Fruit fly (Drosophila melanogaster) whole organism, embryonic: ENCODE measurements around the gene vari.

Experiments
- Ada2b ChIP-seq: fragments of 200-800 bp; sonication (Bioruptor generic); IDR thresholded peaks from 2 replicates; pipeline ENCODE4 v1.3.6; 2022; ENCODE audit warnings: missing biosample characterization, missing genetic modification characterization
- CG10147 ChIP-seq: fragments of 200-800 bp; sonication (Bioruptor generic); optimal IDR thresholded peaks from 2 replicates; lab custom pipeline; 2019; ENCODE audit warnings: missing biosample characterization, mild to moderate bottlenecking, missing genetic modification characterization, moderate library complexity
- CG12391 ChIP-seq: fragments of 200-800 bp; sonication (Bioruptor generic); optimal IDR thresholded peaks from 3 replicates; lab custom pipeline; 2018; ENCODE audit warnings: missing biosample characterization, mild to moderate bottlenecking, missing genetic modification characterization, moderate library complexity
- CG14050 ChIP-seq: fragments of 200-800 bp; sonication (Bioruptor generic); IDR thresholded peaks from 3 replicates; pipeline ENCODE4 v1.3.6; 2022; ENCODE audit warnings: missing biosample characterization, missing genetic modification characterization
- CG15269 ChIP-seq: fragments of 200-800 bp; sonication (Bioruptor generic); optimal IDR thresholded peaks from 2 replicates; lab custom pipeline; 2018; ENCODE audit warnings: missing biosample characterization, mild to moderate bottlenecking, missing genetic modification characterization, moderate library complexity
- CG15514 ChIP-seq: fragments of 200-800 bp; sonication (Bioruptor generic); optimal IDR thresholded peaks from 3 replicates; lab custom pipeline; 2017; ENCODE audit warnings: missing biosample characterization, missing genetic modification characterization, mild to moderate bottlenecking, moderate library complexity, missing genetic modification reagents
- CG15696 ChIP-seq: fragments of 200-800 bp; sonication (Bioruptor generic); optimal IDR thresholded peaks from 2 replicates; lab custom pipeline; 2019; ENCODE audit warnings: missing biosample characterization, mild to moderate bottlenecking, missing genetic modification characterization, moderate library complexity
- CG1603 ChIP-seq: fragments of 200-800 bp; sonication (Bioruptor generic); optimal IDR thresholded peaks from 2 replicates; lab custom pipeline; 2019; ENCODE audit warnings: missing biosample characterization, mild to moderate bottlenecking, missing genetic modification characterization, moderate library complexity
- CG17328 ChIP-seq: fragments of 200-800 bp; sonication (Bioruptor generic); IDR thresholded peaks from 2 replicates; pipeline ENCODE4 v1.3.6; 2022; ENCODE audit warnings: missing biosample characterization, missing genetic modification characterization
- CG17359 ChIP-seq: fragments of 200-800 bp; sonication (Bioruptor generic); optimal IDR thresholded peaks from 3 replicates; lab custom pipeline; 2018; ENCODE audit warnings: missing biosample characterization, mild to moderate bottlenecking, missing genetic modification characterization, moderate library complexity
- CG17829 ChIP-seq: fragments of 200-800 bp; optimal IDR thresholded peaks from 2 replicates; lab custom pipeline; 2019; ENCODE audit warnings: missing biosample characterization, mild to moderate bottlenecking, missing genetic modification characterization, moderate library complexity
- CG2712 ChIP-seq: fragments of 200-800 bp; optimal IDR thresholded peaks from 3 replicates; lab custom pipeline; 2019; ENCODE audit warnings: missing biosample characterization, mild to moderate bottlenecking, missing genetic modification characterization, moderate library complexity
- CG3281 ChIP-seq: fragments of 200-800 bp; sonication (Bioruptor generic); optimal IDR thresholded peaks from 3 replicates; lab custom pipeline; 2017; ENCODE audit warnings: missing biosample characterization, mild to moderate bottlenecking, missing genetic modification characterization
- CG6254 ChIP-seq: fragments of 200-800 bp; sonication (Bioruptor generic); optimal IDR thresholded peaks from 3 replicates; lab custom pipeline; 2017; ENCODE audit warnings: mild to moderate bottlenecking, missing biosample characterization, missing genetic modification reagents, missing genetic modification characterization
- CG8089 ChIP-seq: fragments of 200-800 bp; sonication (Bioruptor generic); optimal IDR thresholded peaks from 3 replicates; lab custom pipeline; 2016; ENCODE audit warnings: missing biosample characterization, missing genetic modification characterization
- CG9817 ChIP-seq: fragments of 200-800 bp; sonication (Bioruptor generic); optimal IDR thresholded peaks from 2 replicates; lab custom pipeline; 2018; ENCODE audit warnings: missing biosample characterization, mild to moderate bottlenecking, missing genetic modification characterization, moderate library complexity
- CG9932 ChIP-seq: fragments of 200-800 bp; sonication (Bioruptor generic); IDR thresholded peaks from 2 replicates; pipeline ENCODE4 v1.3.6; 2022; ENCODE audit warnings: missing biosample characterization, missing genetic modification characterization
- Chrac-16 ChIP-seq: fragments of 200-800 bp; sonication (Bioruptor generic); optimal IDR thresholded peaks from 3 replicates; lab custom pipeline; 2016; ENCODE audit warnings: missing biosample characterization, missing genetic modification characterization
- Dbx ChIP-seq: fragments of 200-800 bp; sonication (Bioruptor generic); IDR thresholded peaks from 3 replicates; pipeline ENCODE4 v1.3.6; 2022; ENCODE audit warnings: missing biosample characterization, missing genetic modification characterization
- Dek ChIP-seq: fragments of 200-800 bp; sonication (Bioruptor generic); optimal IDR thresholded peaks from 3 replicates; lab custom pipeline; 2019; ENCODE audit warnings: missing biosample characterization, mild to moderate bottlenecking, missing genetic modification characterization, moderate library complexity
- Dfd ChIP-seq, 2 experiments: fragments of >200 bp; optimal IDR thresholded peaks; 2 replicates each; lab custom pipeline; 2017; ENCODE audit warnings: missing biosample characterization in 2 of 2, missing genetic modification characterization in 2 of 2
- Drgx ChIP-seq: fragments of 200-800 bp; sonication (Bioruptor generic); IDR thresholded peaks from 2 replicates; pipeline ENCODE4 v1.3.6; 2022; ENCODE audit warnings: missing biosample characterization, missing genetic modification characterization
- HLH3B ChIP-seq: fragments of 200-800 bp; sonication (Bioruptor generic); IDR thresholded peaks from 2 replicates; pipeline ENCODE4 v1.3.6; 2022; ENCODE audit warnings: missing biosample characterization, missing genetic modification characterization
- Hmr ChIP-seq: fragments of 200-800 bp; sonication (Bioruptor generic); optimal IDR thresholded peaks from 3 replicates; lab custom pipeline; 2017; ENCODE audit warnings: mild to moderate bottlenecking, missing biosample characterization, missing genetic modification reagents, missing genetic modification characterization
- Hr51 ChIP-seq, 2 experiments: fragments of 200-800 bp; sonication (Bioruptor generic); optimal IDR thresholded peaks; 2 replicates in 1 of 2; 3 replicates in 1 of 2; lab custom pipeline; 2016 to 2018; ENCODE audit warnings: missing biosample characterization in 2 of 2, missing genetic modification characterization in 2 of 2, mild to moderate bottlenecking in 1 of 2, moderate library complexity in 1 of 2
- Max ChIP-seq: fragments of 200-800 bp; sonication (Bioruptor generic); optimal IDR thresholded peaks from 2 replicates; lab custom pipeline; 2016; ENCODE audit warnings: missing biosample characterization, mild to moderate bottlenecking, missing genetic modification characterization
- NFAT ChIP-seq: fragments of 200-800 bp; sonication (Bioruptor generic); IDR thresholded peaks from 2 replicates; pipeline ENCODE4 v1.3.6; 2022; ENCODE audit warnings: missing biosample characterization, missing genetic modification characterization
- amos ChIP-seq: fragments of 200-800 bp; sonication (Bioruptor generic); IDR thresholded peaks from 2 replicates; pipeline ENCODE4 v1.3.6; 2022; ENCODE audit warnings: missing biosample characterization, missing genetic modification characterization; ENCODE audit not compliant: partially characterized antibody
- cato ChIP-seq: fragments of 200-800 bp; sonication (Bioruptor generic); optimal IDR thresholded peaks from 2 replicates; lab custom pipeline; 2016; ENCODE audit warnings: missing biosample characterization, missing genetic modification characterization, borderline replicate concordance
- chif ChIP-seq, 2 experiments: fragments of 200-800 bp; sonication (Bioruptor generic); optimal IDR thresholded peaks; 3 replicates each; lab custom pipeline; 2016; ENCODE audit warnings: missing biosample characterization in 2 of 2, missing genetic modification characterization in 2 of 2
- fd102C ChIP-seq: fragments of 200-800 bp; sonication (Bioruptor generic); optimal IDR thresholded peaks from 2 replicates; lab custom pipeline; 2018; ENCODE audit warnings: missing biosample characterization, mild to moderate bottlenecking, missing genetic modification characterization, moderate library complexity
- ftz-f1 ChIP-seq: fragments of 200-800 bp; sonication (Bioruptor generic); optimal IDR thresholded peaks from 2 replicates; lab custom pipeline; 2016; ENCODE audit warnings: missing biosample characterization, missing genetic modification characterization
- gsb-n ChIP-seq: fragments of 200-800 bp; sonication (Bioruptor generic); optimal IDR thresholded peaks from 3 replicates; lab custom pipeline; 2018; ENCODE audit warnings: missing biosample characterization, mild to moderate bottlenecking, missing genetic modification characterization
- her ChIP-seq: fragments of 200-800 bp; sonication (Bioruptor generic); optimal IDR thresholded peaks from 2 replicates; lab custom pipeline; 2016; ENCODE audit warnings: missing biosample characterization, missing genetic modification characterization
- lab ChIP-seq: fragments of 200-800 bp; sonication (Bioruptor generic); optimal IDR thresholded peaks from 3 replicates; lab custom pipeline; 2017; ENCODE audit warnings: missing biosample characterization, missing genetic modification characterization, mild to moderate bottlenecking, moderate library complexity, missing genetic modification reagents
- lilli ChIP-seq: fragments of 200-800 bp; sonication (Bioruptor generic); optimal IDR thresholded peaks from 3 replicates; lab custom pipeline; 2016; ENCODE audit warnings: missing biosample characterization, missing genetic modification characterization
- nerfin-2 ChIP-seq: fragments of 200-800 bp; sonication (Bioruptor generic); IDR thresholded peaks from 2 replicates; pipeline ENCODE4 v1.3.6; 2022; ENCODE audit warnings: missing biosample characterization, missing genetic modification characterization; ENCODE audit not compliant: partially characterized antibody
- nmo ChIP-seq: fragments of 200-800 bp; sonication (Bioruptor generic); optimal IDR thresholded peaks from 2 replicates; lab custom pipeline; 2018; ENCODE audit warnings: missing biosample characterization, mild to moderate bottlenecking, missing genetic modification characterization, moderate library complexity
- odd ChIP-seq: fragments of 200-800 bp; sonication (Bioruptor generic); optimal IDR thresholded peaks from 2 replicates; lab custom pipeline; 2017; ENCODE audit warnings: missing biosample characterization, mild to moderate bottlenecking, missing genetic modification characterization
- onecut ChIP-seq: fragments of 200-800 bp; sonication (Bioruptor generic); IDR thresholded peaks from 2 replicates; pipeline ENCODE4 v1.3.6; 2022; ENCODE audit warnings: missing biosample characterization, missing genetic modification characterization
- otp ChIP-seq: fragments of 200-800 bp; sonication (Bioruptor generic); IDR thresholded peaks from 3 replicates; pipeline ENCODE4, ENCODE4 v1.3.6; 2022; ENCODE audit warnings: missing biosample characterization, missing genetic modification characterization
- pan ChIP-seq, 4 experiments: fragments of >200 bp in 3 of 4; fragments of 200-800 bp in 1 of 4; sonication (Bioruptor generic) in 1 of 4; optimal IDR thresholded peaks in 3 of 4; IDR thresholded peaks in 1 of 4; 2 replicates each; pipeline versions ENCODE4 v1.3.6 to Lab custom; 2017 to 2022; ENCODE audit warnings: missing biosample characterization in 2 of 4, missing genetic modification characterization in 2 of 4, mixed read lengths in 1 of 4
- phol ChIP-seq: fragments of 200-800 bp; sonication (Bioruptor generic); optimal IDR thresholded peaks from 3 replicates; lab custom pipeline; 2018; ENCODE audit warnings: missing biosample characterization, mild to moderate bottlenecking, missing genetic modification characterization, moderate library complexity
- ranshi ChIP-seq: fragments of 200-800 bp; sonication (Bioruptor generic); IDR thresholded peaks from 2 replicates; pipeline ENCODE4 v1.3.6; 2022; ENCODE audit warnings: missing biosample characterization, missing genetic modification characterization
- row ChIP-seq: fragments of 200-800 bp; sonication (Bioruptor generic); IDR thresholded peaks from 3 replicates; pipeline ENCODE4 v1.3.6; 2022; ENCODE audit warnings: missing biosample characterization, missing genetic modification characterization
- sens ChIP-seq: fragments of 200-800 bp; sonication (Bioruptor generic); peaks from one replicate; lab custom pipeline; 2016; ENCODE audit warnings: missing biosample characterization, missing genetic modification characterization
- seq ChIP-seq: fragments of 200-800 bp; sonication (Bioruptor generic); IDR thresholded peaks from 2 replicates; pipeline ENCODE4 v1.3.6; 2022; ENCODE audit warnings: missing biosample characterization, missing genetic modification characterization
- tgo ChIP-seq: fragments of 200-800 bp; sonication (Bioruptor generic); IDR thresholded peaks from 3 replicates; pipeline ENCODE4 v1.3.6; 2022; ENCODE audit warnings: missing biosample characterization, missing genetic modification characterization

vari gene

DNA sequence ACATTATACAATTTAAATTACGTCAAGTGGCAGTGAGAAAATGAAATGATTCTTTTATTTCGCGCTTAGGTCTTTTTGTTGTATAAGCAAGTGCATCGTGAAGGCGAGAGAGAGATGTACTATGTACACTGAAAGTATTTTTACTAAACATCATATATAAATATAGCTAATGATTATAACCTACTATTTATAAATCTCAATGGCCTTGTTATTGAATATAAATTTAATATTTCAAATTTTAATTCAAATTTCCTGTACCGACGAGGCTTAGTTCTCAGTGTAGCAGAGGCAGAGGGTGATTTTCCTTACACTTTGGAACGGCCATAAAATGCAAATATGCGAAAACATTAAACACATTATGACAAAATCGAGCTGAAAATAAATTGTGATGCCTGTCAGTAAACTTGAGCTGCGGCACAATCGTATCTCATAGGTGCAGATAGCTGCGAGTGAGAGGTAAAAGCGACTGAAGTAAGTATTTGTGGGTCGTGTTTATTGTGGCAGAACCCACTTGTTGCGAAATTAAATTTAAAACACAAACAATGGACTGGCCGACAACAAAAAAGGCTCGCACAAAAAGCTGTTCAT lies 34.8 kb downstream of the vari start:
- peak; percentile 48; the same call in 1 of the 2 replicates for TF ChIP-seq Ada2b (GFP tag; lab: Robert Waterston, UW)
- TF ChIP-seq otp (GFP tag; lab: Robert Waterston, UW), result no peak
- peak; percentile 15 for TF ChIP-seq CG6254 (GFP tag; lab: Kevin White, UChicago)
- TF ChIP-seq seq (GFP tag; lab: Robert Waterston, UW), result peak; percentile 23; the same call in 1 of the 2 replicates
- peak; percentile 52 for TF ChIP-seq nmo
- TF ChIP-seq lab (GFP tag; lab: Kevin White, UChicago), result peak; percentile 50
- peak; percentile 45 for TF ChIP-seq CG3281 (GFP tag; lab: Kevin White, UChicago)
- TF ChIP-seq CG15269 (tag; lab: Kevin White, UChicago), result peak; percentile 48
- peak; percentile 67 for TF ChIP-seq row (GFP tag; lab: Robert Waterston, UW)
- TF ChIP-seq her (GFP tag; lab: Kevin White, UChicago), result no peak
- 0 out of 2 replicates have a peak, but pooled peaks have one; percentile 16 for TF ChIP-seq HLH3B
- peak; percentile 8 for TF ChIP-seq gsb-n (tag; lab: Kevin White, UChicago)
- no peak for TF ChIP-seq chif (GFP tag; optimal IDR thresholded peaks at IDR 0.05; lab: Kevin White, UChicago)
- TF ChIP-seq CG9817 (tag; lab: Kevin White, UChicago), result no peak
- peak; percentile 81 for TF ChIP-seq Drgx (GFP tag; lab: Robert Waterston, UW)
- no peak for TF ChIP-seq Dbx (GFP tag; lab: Robert Waterston, UW)
- peak; percentile 23 for TF ChIP-seq CG15514 (GFP tag; lab: Kevin White, UChicago)
- TF ChIP-seq odd, result peak; percentile 2
- TF ChIP-seq tgo (GFP tag; lab: Robert Waterston, UW), result peak; percentile 45; the same call in 2 of the 3 replicates
- no peak for TF ChIP-seq CG15696 (tag; lab: Kevin White, UChicago)
- TF ChIP-seq cato, result no peak
- TF ChIP-seq nerfin-2 (GFP tag; lab: Robert Waterston, UW), result no peak
- TF ChIP-seq CG14050, result peak; percentile 28; the same call in 1 of the 3 replicates
- peak; percentile 75 for TF ChIP-seq sens
- peak; percentile 45; the same call in 1 of the 2 replicates for TF ChIP-seq CG17328
- peak; percentile 59 for TF ChIP-seq CG17359 (tag; lab: Kevin White, UChicago)
- no peak for TF ChIP-seq fd102C (GFP tag; lab: Kevin White, UChicago)
- peak; percentile 36 for TF ChIP-seq Max
- TF ChIP-seq onecut (GFP tag; lab: Robert Waterston, UW), result no peak
- TF ChIP-seq CG17829 (tag; lab: Kevin White, UChicago), result peak; percentile 40
- TF ChIP-seq CG12391 (tag; lab: Kevin White, UChicago), result peak; percentile 62
- TF ChIP-seq phol (tag; lab: Kevin White, UChicago), result peak; percentile 62
- peak; percentile 41 for TF ChIP-seq CG9932 (GFP tag; lab: Robert Waterston, UW)
- peak; percentile 22 for TF ChIP-seq CG10147 (GFP tag; lab: Kevin White, UChicago)
- TF ChIP-seq amos (GFP tag; lab: Robert Waterston, UW), result no peak
- TF ChIP-seq ftz-f1 (GFP tag; lab: Kevin White, UChicago), result no peak
- 0 out of 2 replicates have a peak, but pooled peaks have one; percentile 53 for TF ChIP-seq ranshi (GFP tag; lab: Robert Waterston, UW)
- TF ChIP-seq Hmr (GFP tag; lab: Kevin White, UChicago), result peak; percentile 22
- no peak for TF ChIP-seq NFAT
- peak; percentile 37 for TF ChIP-seq Dek (tag; lab: Kevin White, UChicago)
- TF ChIP-seq pan (optimal IDR thresholded peaks at IDR 0.05; lab: Kevin White, UChicago), result no peak
- TF ChIP-seq pan (GFP tag; optimal IDR thresholded peaks at IDR 0.05 in 1 of 2, IDR thresholded peaks at IDR 0.05 in 1 of 2), result peak in 1 of 2 experiments; percentile 48
- TF ChIP-seq Dfd (GFP tag; optimal IDR thresholded peaks at IDR 0.05; lab: Kevin White, UChicago), result no peak
- peak in 1 of 2 experiments; percentile 64 for TF ChIP-seq Hr51 (GFP tag; optimal IDR thresholded peaks at IDR 0.05; lab: Kevin White, UChicago)
- TF ChIP-seq Chrac-16 (GFP tag; lab: Kevin White, UChicago), result peak; percentile 35
- peak; percentile 8 for TF ChIP-seq CG1603 (tag; lab: Kevin White, UChicago)
- TF ChIP-seq CG2712, result peak; percentile 65
- no peak for TF ChIP-seq CG8089 (GFP tag; lab: Kevin White, UChicago)
- TF ChIP-seq lilli, result peak; percentile 23
